Worm (Caenorhabditis elegans) whole organism, midembryonic: Measurements from ENCODE around the gene C26E1.2.

Source experiments
- cog-1 ChIP-seq: sonication (generic microtip); optimal IDR thresholded peaks from 2 replicates; lab custom pipeline; 2016; ENCODE audit warnings: missing genetic modification characterization, missing compliant biosample characterization
- flt-1 ChIP-seq: fragments of 200-800 bp; sonication (Bioruptor generic); IDR thresholded peaks from 2 replicates; pipeline ENCODE4 v1.3.6; 2022; ENCODE audit warnings: missing genetic modification characterization, missing compliant biosample characterization
- klf-2 ChIP-seq: fragments of 200-800 bp; sonication (Bioruptor generic); conservative IDR thresholded peaks from 2 replicates; pipeline ENCODE4 v1.3.6; 2022; ENCODE audit warnings: missing genetic modification reagents, missing genetic modification characterization, missing compliant biosample characterization
- med-1 ChIP-seq: sonication (generic microtip); optimal IDR thresholded peaks from 2 replicates; lab custom pipeline; 2017; ENCODE audit warnings: missing genetic modification characterization, mild to moderate bottlenecking, missing compliant biosample characterization, antibody characterized with exemption, missing genetic modification reagents; ENCODE audit not compliant: insufficient read depth
- ref-1 ChIP-seq: fragments of 200-800 bp; sonication (Bioruptor generic); conservative IDR thresholded peaks from 2 replicates; pipeline ENCODE4 v1.3.6; 2022; ENCODE audit warnings: missing genetic modification reagents, missing genetic modification characterization, missing compliant biosample characterization
- tab-1 ChIP-seq: fragments of 200-800 bp; sonication (Bioruptor generic); IDR thresholded peaks from 2 replicates; pipeline ENCODE4 v1.3.6; 2022; ENCODE audit warnings: missing genetic modification characterization, missing compliant biosample characterization

DNA sequence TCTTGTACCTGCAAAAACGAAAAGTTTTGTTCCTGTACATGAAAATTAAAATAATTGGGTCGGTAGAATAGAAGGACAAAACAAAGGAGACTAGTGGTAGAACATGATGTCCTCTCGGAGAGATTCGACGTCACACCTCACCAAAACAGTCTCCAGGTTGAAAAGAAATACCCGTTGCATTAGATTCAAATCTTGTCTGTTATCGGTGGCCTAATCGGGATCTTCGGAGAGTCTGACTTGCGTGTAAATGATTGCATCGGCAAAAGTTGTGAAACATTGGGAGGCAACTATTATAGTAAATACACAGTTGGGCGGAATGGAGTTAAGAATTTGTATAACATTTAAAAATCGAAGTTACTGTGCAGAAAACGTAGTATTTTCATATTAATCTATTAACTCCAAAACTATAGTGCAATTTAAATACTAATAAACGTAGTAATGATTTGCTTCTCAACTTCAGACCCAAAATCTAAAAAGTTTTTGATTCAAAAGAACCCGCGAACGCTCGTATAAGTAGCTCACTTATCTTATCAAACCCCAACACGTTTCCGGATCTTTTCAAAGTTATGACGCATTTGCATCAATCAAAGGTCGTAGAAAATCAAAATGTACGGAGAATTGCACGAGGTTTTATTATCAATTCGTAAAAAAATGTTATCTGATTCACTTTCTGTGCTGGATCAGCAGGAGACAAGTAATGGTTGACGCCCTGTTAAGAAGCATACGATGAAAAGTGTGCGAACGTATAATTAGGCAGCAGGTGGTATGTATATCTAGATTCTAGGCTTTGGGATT is 28.6 kb downstream of the C26E1.2 start, which contains the start of gene nhr-168:
- TF ChIP-seq med-1 (no peak), flt-1 (GFP tag; lab: Robert Waterston, UW) (no peak), klf-2 (GFP tag; lab: Robert Waterston, UW) (no peak), cog-1 (tag; lab: Kevin White, UChicago) (no peak), ref-1 (GFP tag; lab: Robert Waterston, UW) (no peak), tab-1 (no peak)
